Worm (Caenorhabditis elegans) whole organism, young adult: Measurements from ENCODE around the gene srh-68.
"Not testable (repeated sequence)": the region's sequence is repeated elsewhere in the genome, so short reads cannot be mapped to it uniquely, and the experiment has no call there.

Experiments
- B0019.2 ChIP-seq: fragments of 200-800 bp; sonication (Bioruptor generic); conservative IDR thresholded peaks from 2 replicates; pipeline ENCODE4 v1.3.6; 2022; ENCODE audit warnings: missing genetic modification reagents, missing genetic modification characterization, missing compliant biosample characterization
- B0035.1 ChIP-seq: sonication (generic microtip); optimal IDR thresholded peaks from 2 replicates; lab custom pipeline; 2016; ENCODE audit warnings: missing genetic modification characterization, mild to moderate bottlenecking, missing compliant biosample characterization, missing genotype, missing genetic modification reagents
- B0261.1 ChIP-seq: sonication (generic microtip); optimal IDR thresholded peaks from 2 replicates; lab custom pipeline; 2016; ENCODE audit warnings: mild to moderate bottlenecking, missing genetic modification characterization, moderate library complexity, missing compliant biosample characterization
- B0336.3 ChIP-seq: fragments of 200-800 bp; sonication (Bioruptor generic); IDR thresholded peaks from 2 replicates; pipeline ENCODE4 v1.3.6; 2022; ENCODE audit warnings: missing genetic modification characterization, missing compliant biosample characterization
- D2030.7 ChIP-seq: fragments of 200-800 bp; sonication (Bioruptor generic); IDR thresholded peaks from 2 replicates; pipeline ENCODE4 v1.3.6; 2022; ENCODE audit warnings: missing genetic modification reagents, missing genetic modification characterization, missing compliant biosample characterization
- F23B12.7 ChIP-seq: sonication (generic microtip); optimal IDR thresholded peaks from 2 replicates; lab custom pipeline; 2017; ENCODE audit warnings: missing genetic modification characterization, mild to moderate bottlenecking, missing compliant biosample characterization, antibody characterized with exemption, moderate library complexity; ENCODE audit not compliant: insufficient read depth
- T07F8.4 ChIP-seq: sonication (generic microtip); optimal IDR thresholded peaks from 2 replicates; lab custom pipeline; 2016; ENCODE audit warnings: mild to moderate bottlenecking, missing genetic modification characterization, moderate library complexity, missing compliant biosample characterization
- Y67H2A.10 ChIP-seq: fragments of 200-800 bp; sonication (Bioruptor generic); conservative IDR thresholded peaks from 2 replicates; pipeline ENCODE4 v1.3.6; 2022; ENCODE audit warnings: missing genetic modification reagents, missing genetic modification characterization, missing compliant biosample characterization
- Y79H2A.3 ChIP-seq: fragments of 200-800 bp; sonication (Bioruptor generic); conservative IDR thresholded peaks from 2 replicates; pipeline ENCODE4 v1.3.6; 2022; ENCODE audit warnings: missing genetic modification reagents, missing genetic modification characterization, missing compliant biosample characterization
- ama-1 ChIP-seq, 3 experiments: fragments of 150-350 bp in 1 of 3; sonication (generic microtip) in 2 of 3; optimal IDR thresholded peaks; 2 replicates each; lab custom pipeline; 2014 to 2018; ENCODE audit warnings: missing biosample characterization in 2 of 3, missing genetic modification characterization in 2 of 3, missing genetic modification reagents in 2 of 3
- aptf-2 ChIP-seq: fragments of 200-800 bp; sonication (Bioruptor generic); conservative IDR thresholded peaks from 2 replicates; pipeline ENCODE4 v1.3.6; 2022; ENCODE audit warnings: missing genetic modification reagents, missing genetic modification characterization, missing compliant biosample characterization
- aptf-3 ChIP-seq: fragments of 200-800 bp; sonication (Bioruptor generic); IDR thresholded peaks from 2 replicates; pipeline ENCODE4 v1.3.6; 2022; ENCODE audit warnings: missing genetic modification characterization, missing compliant biosample characterization
- attf-5 ChIP-seq: fragments of 200-800 bp; sonication (Bioruptor generic); optimal IDR thresholded peaks from 2 replicates; lab custom pipeline; 2018; ENCODE audit warnings: mild to moderate bottlenecking, missing genetic modification characterization, missing compliant biosample characterization
- ceh-100 ChIP-seq: fragments of 200-800 bp; sonication (Bioruptor generic); IDR thresholded peaks from 2 replicates; pipeline ENCODE4 v1.3.6; 2022; ENCODE audit warnings: missing genetic modification reagents, missing genetic modification characterization, missing compliant biosample characterization
- die-1 ChIP-seq: sonication (generic microtip); optimal IDR thresholded peaks from 2 replicates; lab custom pipeline; 2016; ENCODE audit warnings: missing genotype, mild to moderate bottlenecking, missing genetic modification characterization, missing compliant biosample characterization
- dox-1 ChIP-seq: fragments of 200-800 bp; sonication (Bioruptor generic); IDR thresholded peaks from 2 replicates; pipeline ENCODE4 v1.3.6; 2022; ENCODE audit warnings: missing genetic modification reagents, missing genetic modification characterization, missing compliant biosample characterization
- ets-4 ChIP-seq: fragments of 200-800 bp; sonication (Bioruptor generic); optimal IDR thresholded peaks from 2 replicates; lab custom pipeline; 2018; ENCODE audit warnings: mild to moderate bottlenecking, missing genetic modification characterization, missing compliant biosample characterization
- hlh-12 ChIP-seq: sonication (generic microtip); optimal IDR thresholded peaks from 2 replicates; lab custom pipeline; 2016; ENCODE audit warnings: missing genetic modification characterization, missing compliant biosample characterization
- hlh-26 ChIP-seq: fragments of 200-800 bp; sonication (Bioruptor generic); conservative IDR thresholded peaks from 2 replicates; pipeline ENCODE4 v1.3.6; 2022; ENCODE audit warnings: missing genetic modification reagents, missing genetic modification characterization, missing compliant biosample characterization
- hrde-1 ChIP-seq: sonication (generic microtip); optimal IDR thresholded peaks from 2 replicates; lab custom pipeline; 2016; ENCODE audit warnings: missing genetic modification characterization, mild to moderate bottlenecking, missing compliant biosample characterization, moderate library complexity, missing genotype, missing genetic modification reagents, borderline replicate concordance
- let-607 ChIP-seq, 2 experiments: fragments of 200-800 bp in 1 of 2; sonication (Bioruptor generic) in 1 of 2; sonication (generic microtip) in 1 of 2; optimal IDR thresholded peaks; 2 replicates each; lab custom pipeline; 2016 to 2018; ENCODE audit warnings: mild to moderate bottlenecking in 2 of 2, missing compliant biosample characterization in 2 of 2, missing genetic modification characterization in 2 of 2, moderate library complexity in 2 of 2, missing genotype in 1 of 2
- lin-35 ChIP-seq, 3 experiments: fragments of 150-350 bp in 2 of 3; sonication (generic microtip) in 1 of 3; optimal IDR thresholded peaks; 2 replicates each; lab custom pipeline; 2014 to 2018; ENCODE audit warnings: missing biosample characterization in 3 of 3, missing genetic modification characterization in 3 of 3, missing genetic modification reagents in 3 of 3
- madf-8 ChIP-seq: fragments of 200-800 bp; sonication (Bioruptor generic); conservative IDR thresholded peaks from 2 replicates; pipeline ENCODE4 v1.3.6; 2022; ENCODE audit warnings: missing genetic modification reagents, missing genetic modification characterization, missing compliant biosample characterization
- mes-4 ChIP-seq: sonication (generic microtip); optimal IDR thresholded peaks from 2 replicates; lab custom pipeline; 2016; ENCODE audit warnings: missing genotype, missing genetic modification characterization, missing compliant biosample characterization
- nfya-2 ChIP-seq: fragments of 200-800 bp; sonication (Bioruptor generic); IDR thresholded peaks from 2 replicates; pipeline ENCODE4 v1.3.6; 2022; ENCODE audit warnings: missing genetic modification reagents, missing genetic modification characterization, missing compliant biosample characterization
- nhr-120 ChIP-seq: fragments of 200-800 bp; sonication (Bioruptor generic); IDR thresholded peaks from 2 replicates; pipeline ENCODE4 v1.3.6; 2022; ENCODE audit warnings: missing genetic modification characterization, missing compliant biosample characterization
- nhr-90 ChIP-seq: sonication (generic microtip); optimal IDR thresholded peaks from 2 replicates; lab custom pipeline; 2016; ENCODE audit warnings: missing genotype, mild to moderate bottlenecking, missing genetic modification characterization, missing compliant biosample characterization
- rec-8 ChIP-seq, 2 experiments: sonication (generic microtip); optimal IDR thresholded peaks; 2 replicates each; lab custom pipeline; 2016; ENCODE audit warnings: mild to moderate bottlenecking in 2 of 2, missing genetic modification characterization in 2 of 2, missing genetic modification reagents in 2 of 2, missing genotype in 2 of 2, missing biosample characterization in 1 of 2, missing compliant biosample characterization in 1 of 2, moderate library complexity in 1 of 2
- rpc-1 ChIP-seq, 2 experiments: fragments of 150-350 bp in 1 of 2; sonication (generic microtip) in 1 of 2; optimal IDR thresholded peaks; 2 replicates each; lab custom pipeline; 2014 to 2018; ENCODE audit warnings: missing biosample characterization in 1 of 2, missing genetic modification characterization in 1 of 2, missing genetic modification reagents in 1 of 2, missing genotype in 1 of 2
- snpc-1.3 ChIP-seq: sonication (generic microtip); optimal IDR thresholded peaks from 2 replicates; lab custom pipeline; 2017; ENCODE audit warnings: missing genetic modification characterization, mild to moderate bottlenecking, missing compliant biosample characterization, antibody characterized with exemption, moderate library complexity, missing genotype, missing genetic modification reagents; ENCODE audit not compliant: insufficient read depth
- snpc-3.4 ChIP-seq: sonication (generic microtip); optimal IDR thresholded peaks from 2 replicates; lab custom pipeline; 2017; ENCODE audit warnings: missing genetic modification characterization, mild to moderate bottlenecking, missing compliant biosample characterization, antibody characterized with exemption, moderate library complexity, missing genotype, missing genetic modification reagents
- snpc-4 ChIP-seq, 5 experiments: fragments of 150-350 bp in 1 of 5; sonication (generic microtip) in 4 of 5; optimal IDR thresholded peaks; 2 replicates each; lab custom pipeline; 2014 to 2018; ENCODE audit warnings: missing genetic modification characterization in 5 of 5, missing biosample characterization in 3 of 5, antibody characterized with exemption in 2 of 5, mild to moderate bottlenecking in 2 of 5, missing compliant biosample characterization in 2 of 5, missing genotype in 2 of 5, moderate library complexity in 2 of 5, missing genetic modification reagents in 1 of 5
- tbp1 ChIP-seq: fragments of 200-800 bp; sonication (Bioruptor generic); optimal IDR thresholded peaks from 2 replicates; lab custom pipeline; 2018; ENCODE audit warnings: mild to moderate bottlenecking, missing genetic modification characterization, missing compliant biosample characterization
- xnd-1 ChIP-seq: sonication (generic microtip); optimal IDR thresholded peaks from 2 replicates; lab custom pipeline; 2016; ENCODE audit warnings: missing genotype, missing genetic modification reagents, missing genetic modification characterization, missing compliant biosample characterization
- zfh-2 ChIP-seq: fragments of 200-800 bp; sonication (Bioruptor generic); conservative IDR thresholded peaks from 2 replicates; pipeline ENCODE4 v1.3.6; 2022; ENCODE audit warnings: missing genetic modification reagents, missing genetic modification characterization, missing compliant biosample characterization
- zim-3 ChIP-seq: sonication (generic microtip); optimal IDR thresholded peaks from 2 replicates; lab custom pipeline; 2017; ENCODE audit warnings: mild to moderate bottlenecking, missing genetic modification characterization, moderate library complexity, missing compliant biosample characterization
- ztf-22 ChIP-seq: fragments of 200-800 bp; sonication (Bioruptor generic); optimal IDR thresholded peaks from 2 replicates; lab custom pipeline; 2018; ENCODE audit warnings: mild to moderate bottlenecking, missing genetic modification characterization, moderate library complexity, missing compliant biosample characterization
- ztf-25 ChIP-seq: fragments of 200-800 bp; sonication (Bioruptor generic); IDR thresholded peaks from 2 replicates; pipeline ENCODE4 v1.3.6; 2022; ENCODE audit warnings: missing genetic modification reagents, missing genetic modification characterization, missing compliant biosample characterization
- ztf-6 ChIP-seq: fragments of 200-800 bp; sonication (Bioruptor generic); IDR thresholded peaks from 2 replicates; pipeline ENCODE4 v1.3.6; 2022; ENCODE audit warnings: missing genetic modification reagents, missing genetic modification characterization, missing compliant biosample characterization

srh-68 gene

DNA sequence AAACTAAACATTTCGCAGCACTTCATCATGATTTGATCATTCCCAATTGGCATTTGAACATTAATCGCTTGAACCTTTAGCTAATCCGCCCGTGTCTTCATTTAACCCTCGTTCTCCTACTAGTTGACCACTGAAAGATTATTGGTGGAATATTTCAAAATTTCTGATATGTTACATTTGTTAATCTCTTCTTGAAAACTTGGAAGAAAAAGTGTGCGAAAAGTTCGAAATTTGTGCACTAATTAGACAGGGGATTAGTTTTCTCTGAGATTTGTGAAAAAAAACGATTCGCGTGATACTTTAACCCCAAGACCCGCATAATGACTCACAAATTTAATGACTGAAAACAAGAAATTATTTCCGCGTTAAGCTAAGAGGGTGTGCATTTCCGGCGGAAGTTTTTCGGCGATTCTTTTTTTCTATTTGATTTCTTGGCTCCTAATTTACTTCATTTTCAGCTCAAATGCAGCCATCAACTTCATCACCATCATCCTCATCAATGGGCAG lies 28.2 kb downstream of the srh-68 start, which contains the start of gene nimk-1:
nimk-1 (plus strand) TSS at position 457 of the 507 bp plus-strand sequence.
- TF ChIP-seq ztf-25 (GFP tag; lab: Robert Waterston, UW) = no peak
- no peak for TF ChIP-seq nhr-120 (GFP tag; lab: Robert Waterston, UW)
- no peak for TF ChIP-seq aptf-3 (GFP tag; lab: Robert Waterston, UW)
- TF ChIP-seq snpc-3.4 (tag; lab: Kevin White, UChicago) = no peak
- no peak for TF ChIP-seq T07F8.4 (tag; lab: Kevin White, UChicago)
- TF ChIP-seq Y79H2A.3 (GFP tag; lab: Robert Waterston, UW) = no peak
- no peak for TF ChIP-seq nfya-2 (GFP tag; lab: Robert Waterston, UW)
- no peak for TF ChIP-seq Y67H2A.10 (GFP tag; lab: Robert Waterston, UW)
- no peak for TF ChIP-seq hlh-26 (GFP tag; lab: Robert Waterston, UW)
- no peak for TF ChIP-seq lin-35 (GFP tag; optimal IDR thresholded peaks at IDR 0.05; lab: Kevin White, UChicago)
- TF ChIP-seq tbp1 = no peak
- no peak for TF ChIP-seq hlh-12
- TF ChIP-seq madf-8 = no peak
- no peak for TF ChIP-seq die-1 (tag; lab: Kevin White, UChicago)
- no peak for TF ChIP-seq ets-4
- no peak for TF ChIP-seq nhr-90
- no peak for TF ChIP-seq aptf-2 (GFP tag; lab: Robert Waterston, UW)
- TF ChIP-seq B0019.2 (GFP tag; lab: Robert Waterston, UW) = no peak
- TF ChIP-seq, all 124 proteins: peak for 0

DNA sequence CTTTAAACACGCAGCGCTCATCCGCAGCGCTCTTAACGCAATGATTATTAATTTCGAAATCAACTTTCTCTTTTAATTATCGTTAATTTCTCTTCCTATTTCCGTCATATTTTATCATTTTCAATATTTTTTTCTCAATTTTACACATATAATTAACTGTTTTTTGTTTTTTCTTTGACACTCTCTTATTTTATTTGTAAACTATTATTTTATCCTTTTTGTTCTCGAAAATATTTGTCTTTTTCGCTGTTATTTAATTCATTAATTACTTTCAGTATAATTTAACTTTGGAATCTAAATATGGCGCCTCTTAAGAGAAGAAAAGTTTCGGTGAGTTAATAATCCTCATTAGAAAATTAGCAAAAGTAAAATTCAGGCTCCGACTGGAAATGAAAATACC lies 29.1 kb downstream of the srh-68 start, which contains the start of gene F49C5.3:
F49C5.3 (plus strand) TSS at position 301 of the 400 bp plus-strand sequence.
- not testable (repeated sequence) for TF ChIP-seq ztf-22; let-607 (tag; optimal IDR thresholded peaks at IDR 0.05; lab: Kevin White, UChicago); rec-8 (tag; optimal IDR thresholded peaks at IDR 0.05; lab: Kevin White, UChicago)

DNA sequence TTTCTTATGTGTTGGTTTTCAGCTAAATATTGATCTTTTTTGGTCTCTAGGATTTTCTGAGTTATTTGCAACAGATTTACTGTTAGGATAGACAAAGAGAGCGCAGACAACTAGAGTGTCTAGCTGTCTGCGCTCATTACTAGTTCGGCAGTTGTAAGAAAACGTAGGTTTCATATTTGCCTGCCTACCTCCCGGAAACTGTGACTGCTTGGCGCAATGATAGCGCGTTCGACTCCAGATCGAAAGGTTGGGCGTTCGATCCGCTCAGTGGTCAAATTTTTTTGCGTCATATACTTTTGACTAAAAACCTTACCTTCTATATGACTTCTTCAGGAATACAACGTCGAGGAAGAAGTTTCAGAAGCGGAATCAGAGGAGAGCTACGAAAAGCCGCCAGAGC lies 32.3 kb downstream of the srh-68 start:
- TF ChIP-seq ztf-6 (GFP tag; lab: Robert Waterston, UW) (no peak), nhr-90 (no peak), rpc-1 (optimal IDR thresholded peaks at IDR 0.05; lab: Kevin White, UChicago) (peak; percentile 46), rpc-1 (tag; optimal IDR thresholded peaks at IDR 0.05; lab: Kevin White, UChicago) (peak; percentile 69), B0261.1 (tag; lab: Kevin White, UChicago) (peak; percentile 57), tbp1 (peak; percentile 80)

DNA sequence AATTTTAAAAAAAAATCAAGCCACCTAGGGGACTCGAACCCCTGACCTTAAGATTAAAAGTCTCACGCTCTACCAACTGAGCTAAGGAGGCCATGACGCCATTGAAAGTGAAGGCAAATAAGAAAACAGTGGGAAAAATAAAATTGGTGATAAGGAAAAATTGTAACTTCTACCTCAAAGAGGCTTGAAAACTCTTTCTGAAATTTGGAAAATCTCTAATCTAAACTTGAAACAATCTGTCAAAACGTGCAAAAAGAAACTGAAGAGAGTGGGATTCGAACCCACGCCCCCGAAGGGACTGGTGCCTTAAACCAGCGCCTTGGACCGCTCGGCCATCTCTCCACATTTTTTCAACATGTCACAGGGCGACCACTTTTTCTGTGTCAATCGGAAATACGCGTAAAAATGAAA lies 34.5 kb downstream of the srh-68 start:
- TF ChIP-seq zim-3 (tag; lab: Kevin White, UChicago) = peak; percentile 73
- peak; percentile 56; the same call in 1 of the 2 replicates for TF ChIP-seq ceh-100 (GFP tag; lab: Robert Waterston, UW)
- peak; percentile 64 for TF ChIP-seq hrde-1 (tag; lab: Kevin White, UChicago)
- peak; percentile 51 for TF ChIP-seq B0035.1
- TF ChIP-seq ama-1 (optimal IDR thresholded peaks at IDR 0.05; lab: Kevin White, UChicago) = not testable (repeated sequence)
- TF ChIP-seq ama-1 (GFP tag; optimal IDR thresholded peaks at IDR 0.05; lab: Kevin White, UChicago) = peak; percentile 48 to 59
- TF ChIP-seq D2030.7 = peak; percentile 80
- TF ChIP-seq Y67H2A.10 (GFP tag; lab: Robert Waterston, UW) = 0 out of 2 replicates have a peak, but pooled peaks have one; percentile 10
- TF ChIP-seq attf-5 (GFP tag; lab: Kevin White, UChicago) = peak; percentile 48
- TF ChIP-seq snpc-4 (GFP tag; optimal IDR thresholded peaks at IDR 0.05; lab: Kevin White, UChicago) = peak; percentile 75
- TF ChIP-seq snpc-4 (tag; optimal IDR thresholded peaks at IDR 0.05; lab: Kevin White, UChicago) = peak in 3 of 4 experiments; percentile 44 to 72 (median 70)
- 0 out of 2 replicates have a peak, but pooled peaks have one; percentile 53 for TF ChIP-seq Y79H2A.3 (GFP tag; lab: Robert Waterston, UW)
- TF ChIP-seq dox-1 = peak; percentile 80
- peak; percentile 94 for TF ChIP-seq B0261.1 (tag; lab: Kevin White, UChicago)
- peak; percentile 71 for TF ChIP-seq hlh-12
- peak; percentile 3 for TF ChIP-seq xnd-1 (tag; lab: Kevin White, UChicago)
- TF ChIP-seq zfh-2 (GFP tag; lab: Robert Waterston, UW) = 0 out of 2 replicates have a peak, but pooled peaks have one; percentile 9
- peak; percentile 49 for TF ChIP-seq snpc-1.3
- peak; percentile 32 to 38 for TF ChIP-seq let-607 (tag; optimal IDR thresholded peaks at IDR 0.05; lab: Kevin White, UChicago)
- TF ChIP-seq B0336.3 (GFP tag; lab: Robert Waterston, UW) = peak; percentile 73
- TF ChIP-seq F23B12.7 (tag; lab: Kevin White, UChicago) = peak; percentile 76
- peak; percentile 55 for TF ChIP-seq mes-4
